Fruit fly (Drosophila melanogaster) Kc167 (cell line): ENCODE results near the gene CG43329.

Experiments
- Myc ChIP-seq: fragments of >200 bp; optimal IDR thresholded peaks from 2 replicates; lab custom pipeline; 2017; ENCODE audit warnings: missing external identifiers
- h ChIP-seq: fragments of >200 bp; optimal IDR thresholded peaks from 3 replicates; lab custom pipeline; 2018; ENCODE audit warnings: missing external identifiers
- insv ChIP-seq: fragments of >200 bp; optimal IDR thresholded peaks from 3 replicates; lab custom pipeline; 2018; ENCODE audit warnings: missing external identifiers
- psq ChIP-seq: fragments of >200 bp; optimal IDR thresholded peaks from 2 replicates; lab custom pipeline; 2017; ENCODE audit warnings: missing external identifiers

DNA sequence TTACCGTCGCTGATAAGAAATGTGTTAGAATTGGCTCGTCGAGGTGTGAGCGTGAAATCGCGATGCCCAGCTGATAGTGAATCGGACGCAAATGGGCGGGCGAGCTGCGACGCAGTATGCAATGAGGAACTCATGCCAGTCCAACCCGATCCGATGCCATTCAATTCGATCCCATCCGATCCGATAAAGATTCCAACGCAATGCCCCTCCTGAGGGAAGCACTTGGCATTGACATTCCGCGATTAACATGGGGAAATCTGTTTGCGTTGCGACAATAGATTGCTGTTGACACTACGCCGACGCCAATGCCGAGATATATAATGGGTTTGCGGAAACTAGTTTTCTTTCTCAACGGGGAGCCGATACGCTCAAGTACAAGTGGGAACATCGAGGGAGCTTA is 41.6 kb downstream of the CG43329 start:
- TF ChIP-seq Myc (lab: Kevin White, UChicago) = no peak
- TF ChIP-seq insv (lab: Kevin White, UChicago) = no peak
- TF ChIP-seq psq (lab: Kevin White, UChicago) = no peak
- TF ChIP-seq h (lab: Kevin White, UChicago) = no peak
